ENCODE assay signal across 3 fruit fly cellular contexts in the genomic region with DNA sequence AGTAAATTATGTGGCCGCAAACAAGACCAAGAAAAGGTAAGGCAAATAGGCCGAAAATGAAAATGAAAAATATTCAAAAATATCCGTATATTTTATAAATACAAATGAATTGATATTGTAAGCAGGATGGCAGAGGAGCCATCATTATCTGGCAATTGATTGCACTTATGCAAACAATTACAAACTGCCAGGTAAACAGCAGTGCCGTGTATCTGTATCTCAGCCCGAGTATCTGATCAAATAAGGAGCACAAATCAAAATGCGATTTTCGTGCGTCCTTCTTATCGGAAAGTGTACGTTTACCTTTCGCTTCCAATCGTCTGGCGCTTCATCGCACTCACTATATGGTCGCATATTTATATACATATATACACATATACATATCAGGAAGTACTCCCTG.
A peak's percentile ranks its signal among the peaks of the same experiment; 100 is the strongest.
TF ChIP-seq lines count a peak whose summit lies in the region.

No protein-coding gene starts in this region.

- TF ChIP-seq CTCF in whole organism, embryonic (GFP tag; optimal IDR thresholded peaks at IDR 0.05; lab: Kevin White, UChicago) = no peak

TF ChIP-seq in whole organism, embryonic, 481 proteins besides CTCF, POLR2A, EP300 and RAD21:
- peak in 1 of 2 experiments; percentile 45 for TF ChIP-seq tll (GFP tag; optimal IDR thresholded peaks at IDR 0.05; lab: Kevin White, UChicago)
- peak; percentile 15 for TF ChIP-seq sens (GFP tag; lab: Kevin White, UChicago)
- TF ChIP-seq grn (GFP tag; optimal IDR thresholded peaks at IDR 0.05; lab: Kevin White, UChicago) = no peak
- TF ChIP-seq CG9727 (GFP tag; optimal IDR thresholded peaks at IDR 0.05; lab: Kevin White, UChicago) = peak; percentile 51
- peak; percentile 74 for TF ChIP-seq CG15696 (tag; optimal IDR thresholded peaks at IDR 0.05; lab: Kevin White, UChicago)
- TF ChIP-seq pan (optimal IDR thresholded peaks at IDR 0.05; lab: Kevin White, UChicago) = no peak
- peak in 1 of 2 experiments; percentile 15 for TF ChIP-seq pan (GFP tag; optimal IDR thresholded peaks at IDR 0.05 in 1 of 2, IDR thresholded peaks at IDR 0.05 in 1 of 2)
- no peak for TF ChIP-seq jumu (GFP tag; optimal IDR thresholded peaks at IDR 0.05; lab: Kevin White, UChicago)
- TF ChIP-seq prd (optimal IDR thresholded peaks at IDR 0.05; lab: Kevin White, UChicago) = no peak
- 0 out of 3 replicates have a peak, but pooled peaks have one; percentile 7 for TF ChIP-seq prd (GFP tag; IDR thresholded peaks at IDR 0.05; lab: Robert Waterston, UW)
- peak; percentile 49 for TF ChIP-seq Med (GFP tag; lab: Kevin White, UChicago)
- TF ChIP-seq insv (GFP tag; optimal IDR thresholded peaks at IDR 0.05; lab: Kevin White, UChicago) = peak in 1 of 2 experiments; percentile 42
- TF ChIP-seq CG17361 (GFP tag; IDR thresholded peaks at IDR 0.05; lab: Robert Waterston, UW) = no peak
- TF ChIP-seq Oaz (GFP tag; IDR thresholded peaks at IDR 0.05; lab: Robert Waterston, UW) = no peak
- TF ChIP-seq chinmo (GFP tag; IDR thresholded peaks at IDR 0.05; lab: Robert Waterston, UW; ENCODE audit: partially characterized antibody) = 0 out of 4 replicates have a peak, but pooled peaks have one; percentile 7

TF ChIP-seq in whole organism, prepupa, 60 proteins besides CTCF, POLR2A, EP300 and RAD21:
- peak; percentile 61 for TF ChIP-seq Eip78C (GFP tag; lab: Kevin White, UChicago)
- peak; percentile 58 for TF ChIP-seq fkh (GFP tag; optimal IDR thresholded peaks at IDR 0.05; lab: Kevin White, UChicago)
- no peak for TF ChIP-seq CG10631 (GFP tag; optimal IDR thresholded peaks at IDR 0.05; lab: Kevin White, UChicago)
- no peak for TF ChIP-seq CG6792 (GFP tag; optimal IDR thresholded peaks at IDR 0.05; lab: Kevin White, UChicago)
- peak; percentile 23 for TF ChIP-seq esn (GFP tag; optimal IDR thresholded peaks at IDR 0.05; lab: Kevin White, UChicago)

TF ChIP-seq in whole organism, wandering third instar larva, 38 proteins besides CTCF, POLR2A, EP300 and RAD21:
- no peak for TF ChIP-seq Abd-B (GFP tag; optimal IDR thresholded peaks at IDR 0.05; lab: Kevin White, UChicago)
- TF ChIP-seq psq (GFP tag; optimal IDR thresholded peaks at IDR 0.05; lab: Kevin White, UChicago) = peak; percentile 29
- TF ChIP-seq dmrt93B (GFP tag; optimal IDR thresholded peaks at IDR 0.05; lab: Kevin White, UChicago) = peak; percentile 4
